Worm (Caenorhabditis elegans) whole organism, mixed stage, embryonic: ENCODE measurements around the gene nspg-6.

Experiments used
- M03D4.4 ChIP-seq: sonication (generic microtip); optimal IDR thresholded peaks from 2 replicates; lab custom pipeline; 2017; ENCODE audit warnings: mild to moderate bottlenecking, missing genetic modification characterization, missing compliant biosample characterization
- bed-3 ChIP-seq: fragments of 200-800 bp; sonication (Bioruptor generic); optimal IDR thresholded peaks from 3 replicates; lab custom pipeline; 2018; ENCODE audit warnings: mild to moderate bottlenecking, missing genetic modification characterization, moderate library complexity, missing compliant biosample characterization
- blmp-1 ChIP-seq: fragments of 150-350 bp; optimal IDR thresholded peaks from 2 replicates; lab custom pipeline; 2014; ENCODE audit warnings: missing biosample characterization, missing genetic modification characterization
- ceh-39 ChIP-seq: fragments of 150-350 bp; optimal IDR thresholded peaks from 2 replicates; lab custom pipeline; 2014; ENCODE audit warnings: missing biosample characterization, missing genetic modification characterization
- ceh-43 ChIP-seq: fragments of 200-800 bp; sonication (Bioruptor generic); optimal IDR thresholded peaks from 2 replicates; lab custom pipeline; 2018; ENCODE audit warnings: mild to moderate bottlenecking, missing genetic modification characterization, moderate library complexity, missing compliant biosample characterization
- ces-1 ChIP-seq: fragments of 150-350 bp; optimal IDR thresholded peaks from 2 replicates; lab custom pipeline; 2014; ENCODE audit warnings: missing biosample characterization, missing genetic modification reagents, missing genetic modification characterization
- drap-1 ChIP-seq: fragments of 200-800 bp; sonication (Bioruptor generic); optimal IDR thresholded peaks from 3 replicates; lab custom pipeline; 2018; ENCODE audit warnings: mild to moderate bottlenecking, missing genetic modification characterization, missing compliant biosample characterization
- elt-1 ChIP-seq: sonication (generic microtip); optimal IDR thresholded peaks from 2 replicates; lab custom pipeline; 2017; ENCODE audit warnings: missing genetic modification characterization, mild to moderate bottlenecking, missing compliant biosample characterization, antibody characterized with exemption, moderate library complexity, borderline replicate concordance; ENCODE audit not compliant: insufficient read depth
- elt-3 ChIP-seq: fragments of 150-350 bp; optimal IDR thresholded peaks from 2 replicates; lab custom pipeline; 2014; ENCODE audit warnings: missing biosample characterization, missing genetic modification characterization
- lin-13 ChIP-seq: fragments of 150-350 bp; optimal IDR thresholded peaks from 2 replicates; lab custom pipeline; 2014; ENCODE audit warnings: missing biosample characterization, missing genetic modification characterization
- lin-32 ChIP-seq: fragments of 200-800 bp; sonication (Bioruptor generic); optimal IDR thresholded peaks from 2 replicates; lab custom pipeline; 2018; ENCODE audit warnings: mild to moderate bottlenecking, missing genetic modification characterization, missing compliant biosample characterization
- lsy-2 ChIP-seq: fragments of 150-350 bp; optimal IDR thresholded peaks from 2 replicates; lab custom pipeline; 2014; ENCODE audit warnings: missing biosample characterization, missing genetic modification characterization
- mab-5 ChIP-seq: fragments of 150-350 bp; optimal IDR thresholded peaks from 2 replicates; lab custom pipeline; 2014; ENCODE audit warnings: missing biosample characterization, missing genetic modification characterization
- mls-2 ChIP-seq: sonication (generic microtip); optimal IDR thresholded peaks from 2 replicates; lab custom pipeline; 2016; ENCODE audit warnings: mild to moderate bottlenecking, missing genetic modification characterization, moderate library complexity, missing compliant biosample characterization
- nhr-12 ChIP-seq: fragments of 150-350 bp; optimal IDR thresholded peaks from 2 replicates; lab custom pipeline; 2014; ENCODE audit warnings: missing biosample characterization, missing genetic modification characterization
- nhr-2 ChIP-seq: fragments of 150-350 bp; optimal IDR thresholded peaks from 2 replicates; lab custom pipeline; 2014; ENCODE audit warnings: missing biosample characterization, missing genetic modification characterization
- nhr-237 ChIP-seq: fragments of 150-350 bp; optimal IDR thresholded peaks from 2 replicates; lab custom pipeline; 2014; ENCODE audit warnings: missing biosample characterization, missing genetic modification characterization
- pha-4 ChIP-seq: fragments of 150-350 bp; optimal IDR thresholded peaks from 2 replicates; lab custom pipeline; 2018; ENCODE audit warnings: missing biosample characterization, missing genetic modification reagents, missing genetic modification characterization
- sem-2 ChIP-seq: fragments of 200-800 bp; sonication (Bioruptor generic); optimal IDR thresholded peaks from 2 replicates; lab custom pipeline; 2018; ENCODE audit warnings: mild to moderate bottlenecking, missing genetic modification characterization, missing compliant biosample characterization
- snpc-4 ChIP-seq: fragments of 150-350 bp; optimal IDR thresholded peaks from 2 replicates; lab custom pipeline; 2014; ENCODE audit warnings: missing biosample characterization, missing genetic modification characterization
- sptf-1 ChIP-seq: sonication (generic microtip); optimal IDR thresholded peaks from 2 replicates; lab custom pipeline; 2017; ENCODE audit warnings: mild to moderate bottlenecking, missing genetic modification characterization, moderate library complexity, missing compliant biosample characterization
- tbx-8 ChIP-seq: fragments of 200-800 bp; sonication (Bioruptor generic); optimal IDR thresholded peaks from 2 replicates; lab custom pipeline; 2018; ENCODE audit warnings: mild to moderate bottlenecking, missing genetic modification characterization, moderate library complexity, missing compliant biosample characterization
- unc-120 ChIP-seq: sonication (generic microtip); optimal IDR thresholded peaks from 2 replicates; lab custom pipeline; 2017; ENCODE audit warnings: missing genetic modification characterization, missing compliant biosample characterization; ENCODE audit not compliant: poor library complexity, severe bottlenecking
- unc-39 ChIP-seq: fragments of 150-350 bp; optimal IDR thresholded peaks from 2 replicates; lab custom pipeline; 2014; ENCODE audit warnings: missing biosample characterization, missing genetic modification characterization
- unc-62 ChIP-seq: fragments of 150-350 bp; optimal IDR thresholded peaks from 2 replicates; lab custom pipeline; 2014; ENCODE audit warnings: missing biosample characterization, missing genetic modification reagents, missing genetic modification characterization
- zip-8 ChIP-seq: fragments of 150-350 bp; optimal IDR thresholded peaks from 2 replicates; lab custom pipeline; 2014; ENCODE audit warnings: missing biosample characterization, missing genetic modification characterization
- ztf-11 ChIP-seq: fragments of 150-350 bp; optimal IDR thresholded peaks from 2 replicates; lab custom pipeline; 2014; ENCODE audit warnings: missing biosample characterization, missing genetic modification characterization

The nspg-6 gene

ce11 chrIII:7300763-7301162 is 14.0 kb downstream of the nspg-6 start:
- TF ChIP-seq unc-39 (tag; lab: Kevin White, UChicago) (no peak), lin-13 (no peak), ceh-43 (GFP tag; lab: Kevin White, UChicago) (no peak), ztf-11 (tag; lab: Kevin White, UChicago) (no peak), nhr-2 (tag; lab: Kevin White, UChicago) (no peak), sem-2 (GFP tag; lab: Kevin White, UChicago) (no peak), elt-3 (no peak), nhr-12 (tag; lab: Kevin White, UChicago) (no peak), nhr-237 (tag; lab: Kevin White, UChicago) (no peak), unc-62 (GFP tag; lab: Kevin White, UChicago) (no peak), ces-1 (no peak), tbx-8 (GFP tag; lab: Kevin White, UChicago) (no peak), elt-1 (tag; lab: Kevin White, UChicago) (no peak), mls-2 (no peak), mab-5 (tag; lab: Kevin White, UChicago) (no peak), lin-32 (no peak)

ce11 chrIII:7300169-7300568 is 14.6 kb downstream of the nspg-6 start:
- no peak for TF ChIP-seq ceh-39
- no peak for TF ChIP-seq bed-3 (GFP tag; lab: Kevin White, UChicago)

- no peak for TF ChIP-seq drap-1 (GFP tag; lab: Kevin White, UChicago)
Observed at ce11 chrIII:7299466-7299865, 15.3 kb downstream of the nspg-6 start, which contains the start of the genes B0361.14 and B0361.9. Gene B0361.14, minus strand, starts transcription at chrIII:7299531. Gene B0361.9, minus strand, starts transcription at chrIII:7299631.

ce11 chrIII:7298045-7298444 is 16.7 kb downstream of the nspg-6 start:
- no peak for TF ChIP-seq blmp-1 (tag; lab: Kevin White, UChicago)
- no peak for TF ChIP-seq snpc-4 (tag; lab: Kevin White, UChicago)
- TF ChIP-seq drap-1 (GFP tag; lab: Kevin White, UChicago): no peak
- no peak for TF ChIP-seq mls-2
- no peak for TF ChIP-seq sptf-1 (tag; lab: Kevin White, UChicago)
- TF ChIP-seq unc-120 (tag; lab: Kevin White, UChicago): no peak
- TF ChIP-seq, all 35 proteins: peak for 0

- TF ChIP-seq drap-1 (GFP tag; lab: Kevin White, UChicago) (no peak), mab-5 (tag; lab: Kevin White, UChicago) (no peak), sptf-1 (tag; lab: Kevin White, UChicago) (no peak), M03D4.4 (tag; lab: Kevin White, UChicago) (no peak), blmp-1 (tag; lab: Kevin White, UChicago) (no peak), lin-32 (no peak), lsy-2 (tag; lab: Kevin White, UChicago) (no peak), lin-13 (no peak), elt-3 (no peak)
Observed at ce11 chrIII:7297045-7297680, 17.6 kb downstream of the nspg-6 start.

- TF ChIP-seq blmp-1 (tag; lab: Kevin White, UChicago) (no peak), zip-8 (no peak), pha-4 (tag; lab: Kevin White, UChicago) (no peak), lin-32 (no peak), unc-39 (tag; lab: Kevin White, UChicago) (no peak), lsy-2 (tag; lab: Kevin White, UChicago) (no peak), ceh-39 (no peak)
Observed at ce11 chrIII:7296092-7296668, 18.6 kb downstream of the nspg-6 start.
